Fruit fly (Drosophila melanogaster) whole organism, embryonic: ENCODE measurements around the gene CG42699.
A peak's percentile ranks its signal among the peaks of the same experiment; 100 is the strongest.

Experiments used
- Antp ChIP-seq: fragments of 200-800 bp; sonication (Bioruptor generic); optimal IDR thresholded peaks from 3 replicates; lab custom pipeline; 2016; ENCODE audit warnings: missing biosample characterization, missing genetic modification characterization
- Atf-2 ChIP-seq: fragments of 200-800 bp; sonication (Bioruptor generic); optimal IDR thresholded peaks from 2 replicates; lab custom pipeline; 2016; ENCODE audit warnings: missing biosample characterization, missing genetic modification characterization
- B-H1 ChIP-seq: fragments of 200-800 bp; sonication (Bioruptor generic); IDR thresholded peaks from 3 replicates; pipeline ENCODE4 v1.3.6; 2022; ENCODE audit warnings: missing biosample characterization, missing genetic modification characterization
- CG10209 ChIP-seq: fragments of 200-800 bp; sonication (Bioruptor generic); optimal IDR thresholded peaks from 3 replicates; lab custom pipeline; 2017; ENCODE audit warnings: missing biosample characterization, mild to moderate bottlenecking, missing genetic modification characterization, missing genetic modification reagents
- CG1024 ChIP-seq: fragments of 200-800 bp; sonication (Bioruptor generic); IDR thresholded peaks from 2 replicates; pipeline ENCODE4 v1.3.6; 2022; ENCODE audit warnings: missing biosample characterization, missing genetic modification characterization
- CG10543 ChIP-seq: fragments of 200-800 bp; sonication (Bioruptor generic); optimal IDR thresholded peaks from 3 replicates; lab custom pipeline; 2017; ENCODE audit warnings: missing biosample characterization, mild to moderate bottlenecking, missing genetic modification characterization, moderate library complexity
- CG14014 ChIP-seq: fragments of 200-800 bp; sonication (Bioruptor generic); IDR thresholded peaks from 2 replicates; pipeline ENCODE4 v1.3.6; 2022; ENCODE audit warnings: missing biosample characterization, missing genetic modification characterization
- CG14710 ChIP-seq: fragments of 200-800 bp; sonication (Bioruptor generic); optimal IDR thresholded peaks from 3 replicates; lab custom pipeline; 2019; ENCODE audit warnings: missing biosample characterization, mild to moderate bottlenecking, missing genetic modification characterization, moderate library complexity
- CG16813 ChIP-seq: fragments of 200-800 bp; sonication (Bioruptor generic); IDR thresholded peaks from 3 replicates; pipeline ENCODE4 v1.3.6; 2022; ENCODE audit warnings: missing biosample characterization, missing genetic modification characterization; ENCODE audit not compliant: partially characterized antibody
- CG2202 ChIP-seq: fragments of 200-800 bp; sonication (Bioruptor generic); optimal IDR thresholded peaks from 2 replicates; lab custom pipeline; 2018; ENCODE audit warnings: missing biosample characterization, mild to moderate bottlenecking, missing genetic modification characterization
- CG31365 ChIP-seq: fragments of 200-800 bp; sonication (Bioruptor generic); optimal IDR thresholded peaks from 2 replicates; lab custom pipeline; 2018; ENCODE audit warnings: missing biosample characterization, mild to moderate bottlenecking, missing genetic modification characterization
- CG4707 ChIP-seq: fragments of 200-800 bp; sonication (Bioruptor generic); optimal IDR thresholded peaks from 2 replicates; lab custom pipeline; 2018; ENCODE audit warnings: missing biosample characterization, mild to moderate bottlenecking, missing genetic modification characterization, moderate library complexity
- CG4730 ChIP-seq: fragments of 200-800 bp; sonication (Bioruptor generic); IDR thresholded peaks from 2 replicates; pipeline ENCODE4 v1.3.6; 2022; ENCODE audit warnings: missing biosample characterization, missing genetic modification characterization
- CG5245 ChIP-seq: fragments of 200-800 bp; sonication (Bioruptor generic); optimal IDR thresholded peaks from 3 replicates; lab custom pipeline; 2016; ENCODE audit warnings: missing biosample characterization, missing genetic modification characterization
- CG6854 ChIP-seq: fragments of 200-800 bp; sonication (Bioruptor generic); optimal IDR thresholded peaks from 3 replicates; lab custom pipeline; 2017; ENCODE audit warnings: missing biosample characterization, mild to moderate bottlenecking, missing genetic modification characterization
- CG7987 ChIP-seq: fragments of 200-800 bp; sonication (Bioruptor generic); optimal IDR thresholded peaks from 2 replicates; lab custom pipeline; 2018; ENCODE audit warnings: missing biosample characterization, mild to moderate bottlenecking, missing genetic modification characterization, moderate library complexity
- CG8765 ChIP-seq: fragments of 200-800 bp; sonication (Bioruptor generic); IDR thresholded peaks from 2 replicates; pipeline ENCODE4 v1.3.6; 2022; ENCODE audit warnings: missing biosample characterization, missing genetic modification characterization
- CG9727 ChIP-seq: fragments of 200-800 bp; sonication (Bioruptor generic); optimal IDR thresholded peaks from 3 replicates; lab custom pipeline; 2017; ENCODE audit warnings: missing biosample characterization, mild to moderate bottlenecking, missing genetic modification characterization
- Camta ChIP-seq: fragments of 200-800 bp; sonication (Bioruptor generic); optimal IDR thresholded peaks from 2 replicates; lab custom pipeline; 2016; ENCODE audit warnings: missing biosample characterization, missing genetic modification characterization
- Dfd ChIP-seq, 2 experiments: fragments of >200 bp; optimal IDR thresholded peaks; 2 replicates each; lab custom pipeline; 2017; ENCODE audit warnings: missing biosample characterization in 2 of 2, missing genetic modification characterization in 2 of 2
- Doc2 ChIP-seq: fragments of 200-800 bp; sonication (Bioruptor generic); IDR thresholded peaks from 2 replicates; pipeline ENCODE4 v1.3.6; 2022; ENCODE audit warnings: missing biosample characterization, missing genetic modification characterization
- Gug ChIP-seq: fragments of 200-800 bp; sonication (Bioruptor generic); IDR thresholded peaks from 4 replicates; pipeline ENCODE4 v1.3.6; 2022; ENCODE audit warnings: missing biosample characterization, missing genetic modification characterization
- HHEX ChIP-seq: fragments of 200-800 bp; sonication (Bioruptor generic); optimal IDR thresholded peaks from 3 replicates; lab custom pipeline; 2017; ENCODE audit warnings: missing biosample characterization, mild to moderate bottlenecking, missing genetic modification characterization, missing genetic modification reagents
- Hr3 ChIP-seq: fragments of 200-800 bp; sonication (Bioruptor generic); optimal IDR thresholded peaks from 3 replicates; lab custom pipeline; 2016; ENCODE audit warnings: missing biosample characterization, missing genetic modification characterization
- Lpt ChIP-seq: fragments of >200 bp; optimal IDR thresholded peaks from 2 replicates; lab custom pipeline; 2018; ENCODE audit warnings: missing biosample characterization, missing genetic modification characterization
- Mad ChIP-seq: fragments of 200-800 bp; sonication (Bioruptor generic); optimal IDR thresholded peaks from 2 replicates; lab custom pipeline; 2016; ENCODE audit warnings: missing biosample characterization, missing genetic modification characterization
- Med ChIP-seq: fragments of 200-800 bp; sonication (Bioruptor generic); peaks from one replicate; lab custom pipeline; 2016; ENCODE audit warnings: missing biosample characterization, missing genetic modification characterization, mild to moderate bottlenecking, inconsistent platforms, moderate library complexity
- NFAT ChIP-seq: fragments of 200-800 bp; sonication (Bioruptor generic); IDR thresholded peaks from 2 replicates; pipeline ENCODE4 v1.3.6; 2022; ENCODE audit warnings: missing biosample characterization, missing genetic modification characterization
- Poxn ChIP-seq: fragments of 200-800 bp; sonication (Bioruptor generic); IDR thresholded peaks from 2 replicates; pipeline ENCODE4 v1.3.6; 2022; ENCODE audit warnings: missing biosample characterization, missing genetic modification characterization
- Sox102F ChIP-seq: fragments of 200-800 bp; sonication (Bioruptor generic); optimal IDR thresholded peaks from 2 replicates; lab custom pipeline; 2018; ENCODE audit warnings: missing biosample characterization, mild to moderate bottlenecking, missing genetic modification characterization, moderate library complexity
- Stat92E ChIP-seq, 3 experiments: fragments of >200 bp in 2 of 3; fragments of 200-800 bp in 1 of 3; sonication (Bioruptor generic) in 1 of 3; optimal IDR thresholded peaks; 2 replicates each; lab custom pipeline; 2017 to 2019; ENCODE audit warnings: missing biosample characterization in 3 of 3, missing genetic modification characterization in 3 of 3, mild to moderate bottlenecking in 1 of 3, moderate library complexity in 1 of 3
- aop ChIP-seq: fragments of 200-800 bp; sonication (Bioruptor generic); IDR thresholded peaks from 2 replicates; pipeline ENCODE4 v1.3.6; 2022; ENCODE audit warnings: missing biosample characterization, missing genetic modification characterization
- bcd ChIP-seq: fragments of 200-800 bp; sonication (Bioruptor generic); optimal IDR thresholded peaks from 2 replicates; lab custom pipeline; 2017; ENCODE audit warnings: missing biosample characterization, mild to moderate bottlenecking, missing genetic modification characterization
- dmrt11E ChIP-seq: fragments of 200-800 bp; sonication (Bioruptor generic); optimal IDR thresholded peaks from 3 replicates; lab custom pipeline; 2018; ENCODE audit warnings: missing biosample characterization, mild to moderate bottlenecking, missing genetic modification characterization, moderate library complexity
- gsb-n ChIP-seq: fragments of 200-800 bp; sonication (Bioruptor generic); optimal IDR thresholded peaks from 3 replicates; lab custom pipeline; 2018; ENCODE audit warnings: missing biosample characterization, mild to moderate bottlenecking, missing genetic modification characterization
- ham ChIP-seq: fragments of 200-800 bp; sonication (Bioruptor generic); IDR thresholded peaks from 2 replicates; pipeline ENCODE4 v1.3.6; 2022; ENCODE audit warnings: missing biosample characterization, missing genetic modification characterization
- hth ChIP-seq: fragments of >200 bp; optimal IDR thresholded peaks from 2 replicates; lab custom pipeline; 2017; ENCODE audit warnings: inconsistent platforms
- ind ChIP-seq: fragments of 200-800 bp; sonication (Bioruptor generic); optimal IDR thresholded peaks from 3 replicates; lab custom pipeline; 2016; ENCODE audit warnings: missing biosample characterization, missing genetic modification characterization
- lab ChIP-seq: fragments of 200-800 bp; sonication (Bioruptor generic); optimal IDR thresholded peaks from 3 replicates; lab custom pipeline; 2017; ENCODE audit warnings: missing biosample characterization, missing genetic modification characterization, mild to moderate bottlenecking, moderate library complexity, missing genetic modification reagents
- scrt ChIP-seq: fragments of 200-800 bp; sonication (Bioruptor generic); optimal IDR thresholded peaks from 2 replicates; lab custom pipeline; 2018; ENCODE audit warnings: missing biosample characterization, mild to moderate bottlenecking, missing genetic modification characterization, moderate library complexity
- seq ChIP-seq: fragments of 200-800 bp; sonication (Bioruptor generic); IDR thresholded peaks from 2 replicates; pipeline ENCODE4 v1.3.6; 2022; ENCODE audit warnings: missing biosample characterization, missing genetic modification characterization
- slbo ChIP-seq: fragments of 200-800 bp; sonication (Bioruptor generic); IDR thresholded peaks from 2 replicates; pipeline ENCODE4 v1.3.6; 2022; ENCODE audit warnings: missing biosample characterization, missing genetic modification characterization
- tio ChIP-seq: fragments of 200-800 bp; sonication (Bioruptor generic); optimal IDR thresholded peaks from 2 replicates; lab custom pipeline; 2017; ENCODE audit warnings: missing biosample characterization, missing genetic modification characterization, inconsistent platforms
- unc-4 ChIP-seq: fragments of 200-800 bp; sonication (Bioruptor generic); IDR thresholded peaks from 2 replicates; pipeline ENCODE4 v1.3.6; 2022; ENCODE audit warnings: missing biosample characterization, missing genetic modification characterization; ENCODE audit not compliant: partially characterized antibody
- vnd ChIP-seq: fragments of 200-800 bp; sonication (Bioruptor generic); IDR thresholded peaks from 3 replicates; pipeline ENCODE4 v1.3.6; 2022; ENCODE audit warnings: missing biosample characterization, missing genetic modification characterization; ENCODE audit not compliant: partially characterized antibody
- yki ChIP-seq: fragments of >200 bp; optimal IDR thresholded peaks from 3 replicates; lab custom pipeline; 2018

CG42699 gene

DNA sequence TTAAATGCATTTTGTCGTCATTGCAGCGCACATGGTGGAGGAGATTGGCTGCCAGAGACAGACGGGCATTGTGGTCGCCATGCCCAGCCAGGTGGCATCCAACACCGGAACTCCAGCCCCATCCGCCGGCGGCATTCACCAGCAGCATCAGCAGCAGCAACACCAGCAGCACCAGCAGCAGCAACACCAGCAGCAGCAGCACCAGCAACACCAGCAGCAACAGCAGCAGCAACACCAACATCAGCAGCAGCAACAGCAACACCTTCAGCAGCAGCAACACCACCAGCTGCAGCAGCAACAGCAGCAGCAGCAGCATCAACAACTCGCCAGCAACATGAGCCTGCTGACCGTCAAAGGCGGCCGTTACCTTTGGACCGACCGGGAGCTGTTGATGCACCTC, 11.5 kb upstream of the CG42699 start (continued):
- TF ChIP-seq gsb-n (tag; lab: Kevin White, UChicago) (no peak), Dfd (GFP tag; optimal IDR thresholded peaks at IDR 0.05; lab: Kevin White, UChicago) (peak in 1 of 2 experiments; percentile 39), Med (GFP tag; lab: Kevin White, UChicago) (peak; percentile 14)
- TF ChIP-seq, all 482 proteins: peak for 2

DNA sequence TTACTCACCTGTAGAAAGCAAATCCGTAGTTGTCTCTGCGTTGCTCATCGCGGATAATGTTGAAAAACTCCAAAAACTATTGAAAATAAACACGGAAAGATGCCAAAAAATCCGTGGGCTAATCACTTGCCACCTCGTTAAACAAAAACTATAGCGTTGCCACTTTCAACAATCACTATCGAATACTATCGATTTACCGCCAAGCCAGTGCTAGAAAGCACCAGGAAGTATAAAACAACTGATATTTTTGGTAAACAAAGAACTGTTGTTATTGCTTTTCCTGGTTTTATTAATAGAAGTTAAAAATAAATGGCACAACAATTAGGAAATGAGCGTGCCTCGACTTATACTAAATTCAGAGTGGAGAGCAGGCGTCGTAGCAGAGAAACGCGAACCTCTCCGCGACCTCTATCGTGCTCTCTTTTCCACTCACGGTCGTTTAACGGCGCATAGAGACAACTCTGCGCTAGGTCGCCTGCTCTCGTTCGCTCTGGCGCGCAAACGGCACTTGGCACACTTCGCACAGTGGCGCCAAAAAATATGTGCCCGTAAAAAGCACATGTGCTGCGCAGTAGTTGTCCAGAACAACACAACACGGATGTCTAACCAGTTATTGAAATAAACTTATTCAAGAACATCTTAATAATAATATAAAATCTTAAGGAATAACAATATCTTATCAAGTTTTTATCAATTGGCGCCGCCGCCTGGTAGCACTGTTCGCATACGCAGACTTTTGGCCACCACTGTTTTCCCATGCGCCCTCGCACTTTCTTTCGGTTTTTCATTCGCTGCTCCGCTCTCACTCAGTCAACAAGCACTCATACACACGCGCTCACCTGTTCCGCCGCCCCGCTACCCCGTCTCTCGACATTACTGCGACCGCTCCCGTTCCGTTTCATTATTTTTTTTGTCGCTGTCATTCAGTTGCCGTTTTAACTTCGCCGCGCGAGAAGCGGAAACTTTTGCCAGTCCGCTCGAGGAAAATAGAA, 9.2 kb upstream of the CG42699 start, which contains the start of the genes lin-52 and CG15771:
Gene lin-52, minus strand, starts transcription at position 122 of the 992 bp plus-strand sequence.
Gene CG15771, plus strand, starts transcription at position 738 of the 992 bp plus-strand sequence.
- TF ChIP-seq CG5245 (GFP tag; lab: Kevin White, UChicago) = peak; percentile 83
- peak; percentile 92 for TF ChIP-seq scrt (GFP tag; lab: Kevin White, UChicago)
- peak; percentile 86 for TF ChIP-seq dmrt11E (tag; lab: Kevin White, UChicago)
- peak; percentile 97 for TF ChIP-seq CG9727
- peak; percentile 96 for TF ChIP-seq CG14014 (GFP tag; lab: Robert Waterston, UW)
- TF ChIP-seq ham (GFP tag; lab: Robert Waterston, UW) = peak; percentile 87
- TF ChIP-seq CG4707 (GFP tag; lab: Kevin White, UChicago) = peak; percentile 86
- TF ChIP-seq yki = no peak
- TF ChIP-seq Stat92E (GFP tag; optimal IDR thresholded peaks at IDR 0.05; lab: Kevin White, UChicago) = peak in 1 of 3 experiments; percentile 82
- TF ChIP-seq NFAT = peak; percentile 87; the same call in 1 of the 2 replicates
- no peak for TF ChIP-seq Lpt (GFP tag; lab: Kevin White, UChicago)
- TF ChIP-seq CG10543 (GFP tag; lab: Kevin White, UChicago) = peak; percentile 99
- peak; percentile 95 for TF ChIP-seq CG6854 (GFP tag; lab: Kevin White, UChicago)
- TF ChIP-seq Doc2 = peak; percentile 85
- peak; percentile 67 for TF ChIP-seq unc-4
- TF ChIP-seq CG14710 = peak; percentile 90
- peak; percentile 85 for TF ChIP-seq Poxn (GFP tag; lab: Robert Waterston, UW)
- peak; percentile 78 for TF ChIP-seq CG1024
- TF ChIP-seq Atf-2 (GFP tag; lab: Kevin White, UChicago) = peak; percentile 57
- peak; percentile 91 for TF ChIP-seq CG4730
- TF ChIP-seq HHEX (GFP tag; lab: Kevin White, UChicago) = peak; percentile 97
- peak; percentile 29 for TF ChIP-seq aop (GFP tag; lab: Robert Waterston, UW)
- TF ChIP-seq CG31365 (tag; lab: Kevin White, UChicago) = peak; percentile 73
- TF ChIP-seq tio (GFP tag; lab: Kevin White, UChicago) = peak; percentile 93
- TF ChIP-seq vnd (GFP tag; lab: Robert Waterston, UW) = peak; percentile 64
- TF ChIP-seq lab (GFP tag; lab: Kevin White, UChicago) = peak; percentile 97
- peak; percentile 95 for TF ChIP-seq bcd (GFP tag; lab: Kevin White, UChicago)
- TF ChIP-seq CG7987 (GFP tag; lab: Kevin White, UChicago) = peak; percentile 79
- TF ChIP-seq ind (GFP tag; lab: Kevin White, UChicago) = peak; percentile 92
- peak; percentile 90 for TF ChIP-seq CG2202 (tag; lab: Kevin White, UChicago)
- TF ChIP-seq Med (GFP tag; lab: Kevin White, UChicago) = peak; percentile 91
- TF ChIP-seq hth (lab: Kevin White, UChicago) = no peak
- peak; percentile 82 for TF ChIP-seq CG8765 (GFP tag; lab: Robert Waterston, UW)
- peak; percentile 85 for TF ChIP-seq B-H1 (GFP tag; lab: Robert Waterston, UW)
- peak; percentile 56 for TF ChIP-seq Antp (GFP tag; lab: Kevin White, UChicago)
- peak; percentile 75 for TF ChIP-seq Camta
- peak; percentile 96 for TF ChIP-seq slbo (GFP tag; lab: Robert Waterston, UW)
- peak; percentile 57 for TF ChIP-seq CG16813
- peak; percentile 82 for TF ChIP-seq Mad (GFP tag; lab: Kevin White, UChicago)
- TF ChIP-seq Gug (GFP tag; lab: Robert Waterston, UW) = peak; percentile 95
- peak; percentile 94 for TF ChIP-seq CG10209 (GFP tag; lab: Kevin White, UChicago)
- TF ChIP-seq Sox102F = peak; percentile 89
- peak; percentile 96 for TF ChIP-seq seq
- TF ChIP-seq Hr3 (GFP tag; lab: Kevin White, UChicago) = peak; percentile 93
